Fruit fly (Drosophila melanogaster) whole organism, pupa: ENCODE results near the gene CG10920.

ENCODE experiments used
- CG10348 ChIP-seq: fragments of 200-800 bp; sonication (Bioruptor generic); IDR thresholded peaks from 2 replicates; pipeline ENCODE4 v1.3.6; 2022; ENCODE audit warnings: missing biosample characterization, missing genetic modification characterization
- CG12605 ChIP-seq: fragments of 200-800 bp; sonication (Bioruptor generic); IDR thresholded peaks from 2 replicates; pipeline ENCODE4 v1.3.6; 2022; ENCODE audit warnings: missing biosample characterization, missing genetic modification characterization
- CG13204 ChIP-seq: fragments of 200-800 bp; sonication (Bioruptor generic); optimal IDR thresholded peaks from 2 replicates; lab custom pipeline; 2018; ENCODE audit warnings: missing biosample characterization, mild to moderate bottlenecking, missing genetic modification characterization, moderate library complexity
- CG14655 ChIP-seq: fragments of 200-800 bp; sonication (Bioruptor generic); optimal IDR thresholded peaks from 3 replicates; lab custom pipeline; 2017; ENCODE audit warnings: mild to moderate bottlenecking, missing biosample characterization, missing genetic modification reagents, missing genetic modification characterization
- CG15710 ChIP-seq: fragments of 200-800 bp; sonication (Bioruptor generic); optimal IDR thresholded peaks from 2 replicates; lab custom pipeline; 2018; ENCODE audit warnings: missing biosample characterization, mild to moderate bottlenecking, missing genetic modification characterization, moderate library complexity
- CG4496 ChIP-seq: fragments of 200-800 bp; sonication (Bioruptor generic); IDR thresholded peaks from 3 replicates; pipeline ENCODE4 v1.3.6; 2022; ENCODE audit warnings: missing biosample characterization, missing genetic modification characterization
- CG8159 ChIP-seq: fragments of 200-800 bp; sonication (Bioruptor generic); optimal IDR thresholded peaks from 3 replicates; lab custom pipeline; 2018; ENCODE audit warnings: missing biosample characterization, mild to moderate bottlenecking, missing genetic modification characterization, moderate library complexity
- EcR ChIP-seq: fragments of 200-800 bp; sonication (Bioruptor generic); optimal IDR thresholded peaks from 3 replicates; lab custom pipeline; 2019; ENCODE audit warnings: missing biosample characterization, missing genetic modification characterization, mild to moderate bottlenecking, moderate library complexity, missing genetic modification reagents
- Ets98B ChIP-seq: fragments of 200-800 bp; sonication (Bioruptor generic); IDR thresholded peaks from 2 replicates; pipeline ENCODE4 v1.3.6; 2022; ENCODE audit warnings: missing biosample characterization, missing genetic modification characterization
- Pif1B ChIP-seq: fragments of 200-800 bp; sonication (Bioruptor generic); optimal IDR thresholded peaks from 3 replicates; lab custom pipeline; 2016; ENCODE audit warnings: missing biosample characterization, missing genetic modification characterization
- Snoo ChIP-seq: fragments of 200-800 bp; sonication (Bioruptor generic); optimal IDR thresholded peaks from 3 replicates; lab custom pipeline; 2017; ENCODE audit warnings: missing biosample characterization, mild to moderate bottlenecking, missing genetic modification characterization, inconsistent platforms
- fd96Ca ChIP-seq: fragments of 200-800 bp; sonication (Bioruptor generic); IDR thresholded peaks from 3 replicates; pipeline ENCODE4 v1.3.6; 2022; ENCODE audit warnings: missing biosample characterization, missing genetic modification characterization
- gl ChIP-seq: fragments of 200-800 bp; sonication (Bioruptor generic); optimal IDR thresholded peaks from 2 replicates; lab custom pipeline; 2018; ENCODE audit warnings: missing biosample characterization, mild to moderate bottlenecking, missing genetic modification characterization

- TF ChIP-seq CG10348 (GFP tag; lab: Robert Waterston, UW) (no peak), fd96Ca (GFP tag; lab: Robert Waterston, UW) (no peak), EcR (GFP tag; lab: Kevin White, UChicago) (no peak), CG12605 (GFP tag; lab: Robert Waterston, UW) (no peak), CG13204 (no peak), Ets98B (GFP tag; lab: Robert Waterston, UW) (no peak), gl (tag; lab: Kevin White, UChicago) (no peak), CG8159 (tag; lab: Kevin White, UChicago) (no peak), CG14655 (GFP tag; lab: Kevin White, UChicago) (no peak), CG4496 (GFP tag; lab: Robert Waterston, UW) (no peak), Pif1B (GFP tag; lab: Kevin White, UChicago) (no peak), Snoo (tag; lab: Kevin White, UChicago) (no peak), CG15710 (tag; lab: Kevin White, UChicago) (no peak)
Observed at dm6 chrX:7822910-7823309, 31.1 kb downstream of the CG10920 start.
